Fruit fly (Drosophila melanogaster) S2 (cell line): Measurements from ENCODE around the gene Lamtor5.

Experiments used
- CG8478 ChIP-seq: fragments of >200 bp; optimal IDR thresholded peaks from 2 replicates; lab custom pipeline; 2018
- CTCF ChIP-seq, 2 experiments: fragments of >200 bp; optimal IDR thresholded peaks; 2 replicates each; lab custom pipeline; 2018

DNA sequence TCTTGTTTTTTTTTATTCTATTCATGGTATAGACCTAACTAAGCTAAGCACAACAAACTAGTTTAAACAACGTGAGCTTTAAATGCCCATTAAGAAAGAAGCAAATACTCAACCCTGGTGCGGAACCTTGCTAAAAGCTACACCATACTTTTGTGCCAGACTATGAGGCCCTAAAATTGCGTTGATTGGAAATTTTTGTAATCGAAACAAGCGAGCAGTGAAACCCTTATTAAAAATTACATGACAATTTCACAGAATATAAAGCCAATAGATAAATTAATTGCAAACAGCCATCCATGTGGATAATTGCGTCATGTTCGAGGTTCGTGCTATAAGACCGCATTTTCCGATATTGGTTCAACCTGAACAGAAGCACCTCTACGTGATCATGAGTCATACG is 39.7 kb downstream of the Lamtor5 start:
- no peak for TF ChIP-seq CG8478 (lab: Kevin White, UChicago)
- TF ChIP-seq CTCF (optimal IDR thresholded peaks at IDR 0.05; lab: Kevin White, UChicago): peak in 1 of 2 experiments; percentile 12
